Fruit fly (Drosophila melanogaster): ENCODE measurements around the gene CG13042.

The CG13042 gene

dm6 chr3L:16305820-16306650, 2.2 kb downstream of the CG13042 start, which contains the start of the genes CG13043 and CG13063 (continued):
- no peak for TF ChIP-seq CG16813 (GFP tag; IDR thresholded peaks at IDR 0.05; ENCODE audit: partially characterized antibody)
- TF ChIP-seq Hr51 (GFP tag; optimal IDR thresholded peaks at IDR 0.05): peak in 1 of 2 experiments; percentile 37
- TF ChIP-seq CG15269 (tag; optimal IDR thresholded peaks at IDR 0.05): peak; percentile 41
- no peak for TF ChIP-seq CG12659 (GFP tag; optimal IDR thresholded peaks at IDR 0.05)
- no peak for TF ChIP-seq hkb (optimal IDR thresholded peaks at IDR 0.05)
- TF ChIP-seq hkb (GFP tag; IDR thresholded peaks at IDR 0.05): 0 out of 2 replicates have a peak, but pooled peaks have one; percentile 25
- TF ChIP-seq Jarid2 (GFP tag; optimal IDR thresholded peaks at IDR 0.05): no peak
- 0 out of 2 replicates have a peak, but pooled peaks have one; percentile 17 for TF ChIP-seq H2.0 (GFP tag; IDR thresholded peaks at IDR 0.05)
- TF ChIP-seq oc (tag; optimal IDR thresholded peaks at IDR 0.05): peak; percentile 7
- no peak for TF ChIP-seq CG31388 (GFP tag; optimal IDR thresholded peaks at IDR 0.05)
- TF ChIP-seq nmo (GFP tag; optimal IDR thresholded peaks at IDR 0.05): peak; percentile 10
- TF ChIP-seq Sox102F (GFP tag; optimal IDR thresholded peaks at IDR 0.05): peak; percentile 35

dm6 chr3L:16303982-16304381, 4.3 kb downstream of the CG13042 start, which contains the start of gene CG43249:
Gene CG43249 (plus strand): TSS chr3L:16304282.
- TF ChIP-seq CG15011 (GFP tag; optimal IDR thresholded peaks at IDR 0.05): no peak
- TF ChIP-seq CG4707 (GFP tag; optimal IDR thresholded peaks at IDR 0.05): no peak
- TF ChIP-seq CG6813 (GFP tag; optimal IDR thresholded peaks at IDR 0.05): no peak
- TF ChIP-seq CG14667 (GFP tag; IDR thresholded peaks at IDR 0.05): no peak
- no peak for TF ChIP-seq oc (tag; optimal IDR thresholded peaks at IDR 0.05)
- TF ChIP-seq CG2678 (tag; optimal IDR thresholded peaks at IDR 0.05): no peak
- no peak for TF ChIP-seq Bteb2 (GFP tag; optimal IDR thresholded peaks at IDR 0.05)
- no peak for TF ChIP-seq CG42726 (GFP tag; IDR thresholded peaks at IDR 0.05; ENCODE audit: partially characterized antibody)
- no peak for TF ChIP-seq Kr (GFP tag; optimal IDR thresholded peaks at IDR 0.05)

DNA sequence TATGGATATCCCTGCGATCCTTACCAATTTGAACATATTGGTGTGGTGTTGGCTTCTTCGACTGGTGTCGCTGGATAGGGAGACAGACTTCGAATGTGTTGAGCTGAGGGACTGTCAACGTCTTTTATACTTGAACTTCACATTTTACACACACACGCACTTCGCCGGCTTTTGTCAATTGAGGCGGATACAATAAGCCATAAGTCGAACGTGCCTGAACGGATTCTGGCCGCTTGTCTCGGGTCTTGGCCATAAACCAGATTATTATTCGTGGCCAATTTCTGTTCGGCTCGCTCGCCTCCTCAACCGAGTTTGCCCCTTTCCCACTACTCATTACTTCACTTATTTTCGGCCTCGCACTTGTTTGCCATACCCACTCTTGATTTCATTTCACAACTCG, 5.2 kb downstream of the CG13042 start, which contains the start of gene CG13044:
Gene CG13044 (minus strand): TSS at position 101 of the 400 bp plus-strand sequence.
- no peak for TF ChIP-seq CG8290 (GFP tag; optimal IDR thresholded peaks at IDR 0.05)
- TF ChIP-seq CG8290 (tag; optimal IDR thresholded peaks at IDR 0.05): no peak
- no peak for TF ChIP-seq Dad (GFP tag; optimal IDR thresholded peaks at IDR 0.05)
- peak; percentile 16 for TF ChIP-seq Blimp-1 (GFP tag; optimal IDR thresholded peaks at IDR 0.05)

dm6 chr3L:16301153-16301552, 7.1 kb downstream of the CG13042 start, which contains the start of gene CG4982:
Gene CG4982 (plus strand): TSS chr3L:16301453.
- TF ChIP-seq CG17359 (tag; optimal IDR thresholded peaks at IDR 0.05) (no peak), CG9932 (GFP tag; IDR thresholded peaks at IDR 0.05) (no peak), NfI (GFP tag; optimal IDR thresholded peaks at IDR 0.05) (no peak), Awh (GFP tag; IDR thresholded peaks at IDR 0.05) (no peak), CG1233 (GFP tag; optimal IDR thresholded peaks at IDR 0.05) (no peak), bigmax (GFP tag; optimal IDR thresholded peaks at IDR 0.05) (no peak), peb (GFP tag; IDR thresholded peaks at IDR 0.05) (no peak), TFAM (GFP tag; optimal IDR thresholded peaks at IDR 0.05) (no peak)
